Worm (Caenorhabditis elegans) whole organism, L4/young adult: ENCODE results near the gene C53C11.2.

ENCODE experiments used
- W03F9.2 ChIP-seq: fragments of 150-350 bp; optimal IDR thresholded peaks from 2 replicates; lab custom pipeline; 2014; ENCODE audit warnings: missing biosample characterization, missing genetic modification characterization
- him-1 ChIP-seq: sonication (generic microtip); optimal IDR thresholded peaks from 2 replicates; lab custom pipeline; 2016; ENCODE audit warnings: missing genotype, missing genetic modification reagents, missing genetic modification characterization, missing compliant biosample characterization

DNA sequence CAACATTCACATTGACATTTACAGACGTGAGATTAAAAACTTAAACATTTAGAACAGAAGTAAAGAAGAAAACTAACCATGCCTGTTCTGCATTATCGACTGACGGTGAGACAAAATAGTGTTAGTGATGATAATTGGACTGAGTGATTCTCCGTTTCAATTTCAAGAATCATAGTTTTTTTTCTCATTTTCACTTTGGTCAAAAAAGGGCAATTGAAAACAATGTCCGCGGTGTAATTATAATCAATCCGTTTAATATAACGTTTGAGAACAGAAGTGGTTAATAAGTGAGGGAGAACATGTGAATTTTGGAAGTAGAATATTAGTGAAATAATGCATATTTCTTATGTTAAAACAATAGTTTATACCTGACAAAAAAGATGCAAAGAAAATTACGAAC is 43.2 kb downstream of the C53C11.2 start, which contains the start of gene F10D7.10:
- TF ChIP-seq him-1 = no peak
- TF ChIP-seq W03F9.2 = no peak
